Fruit fly (Drosophila melanogaster) S2 (cell line): ENCODE results near the gene lobo.

ENCODE experiments used
- CG8478 ChIP-seq: fragments of >200 bp; optimal IDR thresholded peaks from 2 replicates; lab custom pipeline; 2018
- CTCF ChIP-seq, 2 experiments: fragments of >200 bp; optimal IDR thresholded peaks; 2 replicates each; lab custom pipeline; 2018

DNA sequence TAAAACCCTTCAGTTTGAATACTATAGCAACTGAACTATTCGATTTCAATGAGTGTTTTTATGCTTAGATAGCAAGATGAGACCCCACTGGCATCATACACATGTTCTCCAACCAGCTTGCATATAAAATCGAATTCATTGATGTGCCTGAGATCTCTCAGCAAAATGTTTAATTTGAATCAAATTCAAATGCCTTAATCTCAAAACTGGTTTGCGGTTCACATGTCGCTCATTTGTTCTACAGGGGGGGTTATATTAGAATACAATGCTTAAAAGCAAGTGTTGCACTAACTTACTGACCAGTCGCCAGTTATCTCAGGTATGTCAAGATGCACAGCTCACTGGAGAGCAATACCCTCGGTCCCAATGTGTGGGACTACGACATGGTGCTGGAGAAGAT, 25.4 kb upstream of the lobo start, which contains the start of gene CG31103:
- TF ChIP-seq CG8478 (lab: Kevin White, UChicago): no peak
- no peak for TF ChIP-seq CTCF (optimal IDR thresholded peaks at IDR 0.05; lab: Kevin White, UChicago)
